Fruit fly (Drosophila melanogaster) whole organism, prepupa: Measurements from ENCODE around the gene Ccp84Af.

Experiments
- Blimp-1 ChIP-seq: fragments of 200-800 bp; sonication (Bioruptor generic); optimal IDR thresholded peaks from 3 replicates; lab custom pipeline; 2017; ENCODE audit warnings: missing biosample characterization, missing genetic modification characterization, mild to moderate bottlenecking, moderate library complexity, missing genetic modification reagents
- CG11294 ChIP-seq: fragments of 200-800 bp; sonication (Bioruptor generic); IDR thresholded peaks from 2 replicates; pipeline ENCODE4 v1.3.6; 2022; ENCODE audit warnings: missing biosample characterization, missing genetic modification characterization
- CG6163 ChIP-seq: fragments of 200-800 bp; sonication (Bioruptor generic); IDR thresholded peaks from 3 replicates; pipeline ENCODE4 v1.3.6; 2022; ENCODE audit warnings: missing biosample characterization, missing genetic modification characterization
- CG9139 ChIP-seq: fragments of 200-800 bp; sonication (Bioruptor generic); optimal IDR thresholded peaks from 3 replicates; lab custom pipeline; 2017; ENCODE audit warnings: missing biosample characterization, mild to moderate bottlenecking, missing genetic modification characterization
- Gug ChIP-seq: fragments of 200-800 bp; sonication (Bioruptor generic); IDR thresholded peaks from 2 replicates; pipeline ENCODE4 v1.3.6; 2022; ENCODE audit warnings: missing biosample characterization, missing genetic modification characterization
- achi ChIP-seq: fragments of 200-800 bp; sonication (Bioruptor generic); optimal IDR thresholded peaks from 3 replicates; lab custom pipeline; 2016; ENCODE audit warnings: missing biosample characterization, missing genetic modification characterization
- cyc ChIP-seq: fragments of 200-800 bp; sonication (Bioruptor generic); optimal IDR thresholded peaks from 3 replicates; lab custom pipeline; 2016; ENCODE audit warnings: missing biosample characterization, missing genetic modification characterization
- net ChIP-seq: fragments of 200-800 bp; sonication (Bioruptor generic); optimal IDR thresholded peaks from 3 replicates; lab custom pipeline; 2016; ENCODE audit warnings: missing biosample characterization, missing genetic modification characterization
- salr ChIP-seq, 2 experiments: fragments of 200-800 bp; sonication (Bioruptor generic); optimal IDR thresholded peaks; 3 replicates each; lab custom pipeline; 2016 to 2018; ENCODE audit warnings: missing biosample characterization in 2 of 2, missing genetic modification characterization in 2 of 2, mild to moderate bottlenecking in 1 of 2
- spab ChIP-seq: fragments of 200-800 bp; sonication (Bioruptor generic); optimal IDR thresholded peaks from 2 replicates; lab custom pipeline; 2017; ENCODE audit warnings: missing biosample characterization, mild to moderate bottlenecking, missing genetic modification characterization, missing genetic modification reagents
- ss ChIP-seq, 2 experiments: fragments of 200-800 bp; sonication (Bioruptor generic); optimal IDR thresholded peaks; 2 replicates in 1 of 2; 3 replicates in 1 of 2; lab custom pipeline; 2017 to 2018; ENCODE audit warnings: mild to moderate bottlenecking in 2 of 2, missing biosample characterization in 2 of 2, missing genetic modification characterization in 2 of 2, moderate library complexity in 1 of 2
- svp ChIP-seq: fragments of 200-800 bp; sonication (Bioruptor generic); peaks from one replicate; lab custom pipeline; 2016; ENCODE audit warnings: missing biosample characterization, missing genetic modification characterization

dm6 chr3R:6702777-6703176 is 12.7 kb upstream of the Ccp84Af start, which contains the start of gene Ccp84Ab:
- TF ChIP-seq Gug (no peak), CG6163 (no peak), ss (GFP tag; optimal IDR thresholded peaks at IDR 0.05; lab: Kevin White, UChicago) (no peak), spab (GFP tag; lab: Kevin White, UChicago) (no peak), net (GFP tag; lab: Kevin White, UChicago) (no peak), CG9139 (GFP tag; lab: Kevin White, UChicago) (no peak), achi (no peak), salr (GFP tag; optimal IDR thresholded peaks at IDR 0.05; lab: Kevin White, UChicago) (no peak), Blimp-1 (GFP tag; lab: Kevin White, UChicago) (no peak), svp (GFP tag; lab: Kevin White, UChicago) (no peak), cyc (no peak), CG11294 (no peak)
